Fruit fly (Drosophila melanogaster): Measurements from ENCODE around the gene strat.
A peak's percentile ranks its signal among the peaks of the same experiment; 100 is the strongest.

Gene strat

DNA sequence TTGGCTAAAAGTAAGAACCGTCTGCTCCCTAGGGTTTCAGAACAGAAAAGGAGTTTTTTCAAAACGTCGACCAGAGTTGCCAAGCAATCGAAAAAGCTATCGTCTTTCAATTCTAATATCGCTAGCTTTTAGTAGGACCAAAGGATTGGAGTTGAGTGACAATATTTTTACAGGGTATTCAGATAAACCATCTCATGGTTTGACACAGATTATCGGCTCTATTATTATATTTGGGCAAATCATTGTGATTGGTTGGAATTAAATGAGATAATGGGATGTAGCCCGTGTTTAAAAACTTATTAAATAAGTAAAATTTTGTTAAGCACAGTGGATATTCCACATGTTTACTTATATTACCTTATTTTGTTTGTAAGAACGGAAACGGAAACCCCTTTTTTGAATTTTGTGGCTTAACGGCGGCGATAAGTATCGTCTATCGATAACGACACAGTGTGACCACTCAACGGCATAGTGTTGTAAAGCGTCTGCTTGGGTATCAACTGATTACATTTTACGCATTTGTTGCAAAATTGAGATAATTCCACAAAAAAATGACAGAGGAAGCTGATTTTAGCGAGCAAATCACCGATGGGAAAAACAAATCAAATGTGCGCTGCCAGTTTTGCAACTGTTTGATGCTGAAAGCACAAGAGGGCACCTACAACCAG, at the start of gene strat, which contains the start of gene mtsh (continued):
- TF ChIP-seq CG13624 (GFP tag; optimal IDR thresholded peaks at IDR 0.05) (peak; percentile 73), br (optimal IDR thresholded peaks at IDR 0.05) (no peak), bsh (GFP tag; optimal IDR thresholded peaks at IDR 0.05) (peak in 1 of 2 experiments; percentile 39), CG18011 (GFP tag; optimal IDR thresholded peaks at IDR 0.05) (no peak), twi (tag; optimal IDR thresholded peaks at IDR 0.05) (peak; percentile 21), knrl (GFP tag; IDR thresholded peaks at IDR 0.05; ENCODE audit: partially characterized antibody) (peak; percentile 48; the same call in 2 of the 3 replicates), z (GFP tag; IDR thresholded peaks at IDR 0.05) (no peak), tin (GFP tag; optimal IDR thresholded peaks at IDR 0.05) (peak; percentile 35), Fer1 (GFP tag; optimal IDR thresholded peaks at IDR 0.05) (peak; percentile 86), odd (GFP tag; optimal IDR thresholded peaks at IDR 0.05) (no peak), CG8478 (optimal IDR thresholded peaks at IDR 0.05) (no peak), CG14710 (tag; optimal IDR thresholded peaks at IDR 0.05) (peak; percentile 90), CG31441 (GFP tag; IDR thresholded peaks at IDR 0.05) (no peak; the same call in none of the 2 replicates), Doc2 (GFP tag; IDR thresholded peaks at IDR 0.05) (no peak), CG1832 (GFP tag; optimal IDR thresholded peaks at IDR 0.05) (no peak), Taf1 (GFP tag; IDR thresholded peaks at IDR 0.05) (no peak), B-H1 (GFP tag; IDR thresholded peaks at IDR 0.05) (peak; percentile 16; the same call in 1 of the 3 replicates), otp (GFP tag; IDR thresholded peaks at IDR 0.05) (peak; percentile 63; the same call in 1 of the 3 replicates), lbe (GFP tag; optimal IDR thresholded peaks at IDR 0.05) (peak; percentile 30), D (optimal IDR thresholded peaks at IDR 0.05) (no peak), D (GFP tag; optimal IDR thresholded peaks at IDR 0.05) (peak; percentile 53), CG34422 (GFP tag; IDR thresholded peaks at IDR 0.05) (no peak; the same call in 2 of the 3 replicates), Kr (GFP tag; optimal IDR thresholded peaks at IDR 0.05) (no peak), Asciz (GFP tag; optimal IDR thresholded peaks at IDR 0.05) (peak; percentile 70), wor (GFP tag; IDR thresholded peaks at IDR 0.05) (no peak), YL-1 (GFP tag; optimal IDR thresholded peaks at IDR 0.05) (peak; percentile 52), sqz (GFP tag; optimal IDR thresholded peaks at IDR 0.05) (peak; percentile 55), seq (GFP tag; IDR thresholded peaks at IDR 0.05) (no peak), unc-4 (GFP tag; IDR thresholded peaks at IDR 0.05; ENCODE audit: partially characterized antibody) (peak; percentile 59; the same call in 1 of the 2 replicates), B-H2 (GFP tag; optimal IDR thresholded peaks at IDR 0.05) (peak; percentile 59), zen (tag; optimal IDR thresholded peaks at IDR 0.05) (peak; percentile 79), toy (GFP tag; IDR thresholded peaks at IDR 0.05) (no peak), CG3407 (GFP tag; optimal IDR thresholded peaks at IDR 0.05) (peak; percentile 14), CG12769 (tag; optimal IDR thresholded peaks at IDR 0.05) (no peak), btn (GFP tag; optimal IDR thresholded peaks at IDR 0.05) (no peak), CG17359 (tag; optimal IDR thresholded peaks at IDR 0.05) (peak; percentile 65), Hmr (GFP tag; optimal IDR thresholded peaks at IDR 0.05) (peak; percentile 78), chif (GFP tag; optimal IDR thresholded peaks at IDR 0.05) (peak; percentile 10 to 23), Optix (GFP tag; IDR thresholded peaks at IDR 0.05) (no peak), Xbp1 (GFP tag; optimal IDR thresholded peaks at IDR 0.05) (peak; percentile 66), chm (GFP tag; IDR thresholded peaks at IDR 0.05) (peak; percentile 56), caup (GFP tag; optimal IDR thresholded peaks at IDR 0.05; ENCODE audit: severe bottlenecking) (peak; percentile 86), sens (GFP tag) (peak; percentile 91), Nf-YB (GFP tag; optimal IDR thresholded peaks at IDR 0.05) (no peak), CG14860 (GFP tag; IDR thresholded peaks at IDR 0.05; ENCODE audit: partially characterized antibody) (peak; percentile 61; the same call in 2 of the 3 replicates), Hr39 (optimal IDR thresholded peaks at IDR 0.05) (no peak), CG8089 (GFP tag; optimal IDR thresholded peaks at IDR 0.05) (no peak), vnd (GFP tag; IDR thresholded peaks at IDR 0.05; ENCODE audit: partially characterized antibody) (peak; percentile 50; the same call in 2 of the 3 replicates), CG11085 (GFP tag; IDR thresholded peaks at IDR 0.05) (peak; percentile 21; the same call in 1 of the 2 replicates), nom (GFP tag; optimal IDR thresholded peaks at IDR 0.05) (peak; percentile 45)

Measured in whole organism, embryonic.